Worm (Caenorhabditis elegans) whole organism, L1 larva: ENCODE results near the gene scrm-5.

Experiments
- ama-1 ChIP-seq: fragments of 150-350 bp; optimal IDR thresholded peaks from 2 replicates; lab custom pipeline; 2014
- ces-1 ChIP-seq: fragments of 150-350 bp; optimal IDR thresholded peaks from 2 replicates; lab custom pipeline; 2014; ENCODE audit warnings: missing biosample characterization, missing genetic modification reagents, missing genetic modification characterization
- egl-27 ChIP-seq, 2 experiments: fragments of 150-350 bp in 1 of 2; sonication (generic microtip); optimal IDR thresholded peaks; 3 replicates each; lab custom pipeline; 2017 to 2018; ENCODE audit warnings: missing biosample characterization in 2 of 2, missing genetic modification characterization in 2 of 2, missing genetic modification reagents in 2 of 2
- lin-13 ChIP-seq: fragments of 150-350 bp; optimal IDR thresholded peaks from 2 replicates; lab custom pipeline; 2014; ENCODE audit warnings: missing biosample characterization, missing genetic modification reagents, missing genetic modification characterization
- mab-9 ChIP-seq: fragments of 200-800 bp; sonication (Bioruptor generic); IDR thresholded peaks from 2 replicates; pipeline ENCODE4 v1.3.6; 2022; ENCODE audit warnings: missing genetic modification reagents, missing genetic modification characterization, missing compliant biosample characterization
- nhr-11 ChIP-seq: fragments of 150-350 bp; optimal IDR thresholded peaks from 2 replicates; lab custom pipeline; 2014; ENCODE audit warnings: missing biosample characterization, missing genetic modification characterization
- pax-3 ChIP-seq: fragments of 200-800 bp; sonication (Bioruptor generic); optimal IDR thresholded peaks from 2 replicates; lab custom pipeline; 2018; ENCODE audit warnings: mild to moderate bottlenecking, missing genetic modification characterization, moderate library complexity, missing compliant biosample characterization
- snpc-4 ChIP-seq: fragments of 150-350 bp; optimal IDR thresholded peaks from 2 replicates; lab custom pipeline; 2014; ENCODE audit warnings: missing biosample characterization, missing genetic modification characterization
- unc-86 ChIP-seq: sonication (generic microtip); optimal IDR thresholded peaks from 2 replicates; lab custom pipeline; 2016; ENCODE audit warnings: missing genetic modification characterization, missing compliant biosample characterization
- zag-1 ChIP-seq: fragments of 150-350 bp; optimal IDR thresholded peaks from 2 replicates; lab custom pipeline; 2014; ENCODE audit warnings: missing biosample characterization, missing genetic modification characterization
- ztf-4 ChIP-seq: fragments of 150-350 bp; optimal IDR thresholded peaks from 2 replicates; lab custom pipeline; 2014; ENCODE audit warnings: missing biosample characterization, missing genetic modification characterization

DNA sequence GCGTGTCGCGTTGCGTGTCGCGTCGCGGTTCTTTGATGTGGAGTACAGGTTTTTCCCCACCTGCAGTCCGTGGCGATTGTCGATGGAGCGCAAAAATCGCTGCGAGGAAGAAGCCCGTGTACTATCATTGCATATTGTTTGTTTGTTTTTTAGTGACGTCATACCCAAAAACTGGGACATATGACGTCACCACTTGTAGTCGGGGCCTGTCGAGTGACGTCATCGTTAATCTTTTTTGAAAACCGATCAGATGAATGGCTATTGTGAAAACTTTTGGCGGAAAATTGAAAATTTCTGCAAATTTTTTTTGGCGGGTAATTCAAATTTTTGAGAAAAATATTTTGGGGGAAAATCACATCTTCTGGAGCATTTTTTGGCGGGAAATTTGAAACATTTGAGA lies 5.1 kb downstream of the scrm-5 start:
- TF ChIP-seq ama-1 (lab: Kevin White, UChicago) (no peak), pax-3 (tag; lab: Kevin White, UChicago) (no peak), egl-27 (tag; optimal IDR thresholded peaks at IDR 0.05; lab: Kevin White, UChicago) (no peak), ztf-4 (tag; lab: Kevin White, UChicago) (no peak), lin-13 (no peak), nhr-11 (tag; lab: Kevin White, UChicago) (no peak), zag-1 (tag; lab: Kevin White, UChicago) (no peak), mab-9 (GFP tag; lab: Robert Waterston, UW) (no peak), ces-1 (GFP tag; lab: Kevin White, UChicago) (no peak), snpc-4 (tag; lab: Kevin White, UChicago) (no peak), unc-86 (tag; lab: Kevin White, UChicago) (no peak)
